Worm (Caenorhabditis elegans) whole organism, young adult: Measurements from ENCODE around the gene hpo-25.
A peak's percentile ranks its signal among the peaks of the same experiment; 100 is the strongest.

Experiments used
- B0019.2 ChIP-seq: fragments of 200-800 bp; sonication (Bioruptor generic); conservative IDR thresholded peaks from 2 replicates; pipeline ENCODE4 v1.3.6; 2022; ENCODE audit warnings: missing genetic modification reagents, missing genetic modification characterization, missing compliant biosample characterization
- C06A6.2 ChIP-seq: fragments of 200-800 bp; sonication (Bioruptor generic); conservative IDR thresholded peaks from 2 replicates; pipeline ENCODE4 v1.3.6; 2022; ENCODE audit warnings: missing genetic modification characterization, missing compliant biosample characterization
- C17E4.6 ChIP-seq: fragments of 200-800 bp; sonication (Bioruptor generic); IDR thresholded peaks from 2 replicates; pipeline ENCODE4 v1.3.6; 2022; ENCODE audit warnings: missing genetic modification reagents, missing genetic modification characterization, missing compliant biosample characterization
- F22D6.2 ChIP-seq: sonication (generic microtip); optimal IDR thresholded peaks from 2 replicates; lab custom pipeline; 2016; ENCODE audit warnings: mild to moderate bottlenecking, missing genetic modification characterization, missing compliant biosample characterization
- F39B2.1 ChIP-seq: fragments of 200-800 bp; sonication (Bioruptor generic); IDR thresholded peaks from 2 replicates; pipeline ENCODE4 v1.3.6; 2022; ENCODE audit warnings: missing genetic modification reagents, missing genetic modification characterization, missing compliant biosample characterization
- T26A5.8 ChIP-seq: sonication (generic microtip); optimal IDR thresholded peaks from 2 replicates; lab custom pipeline; 2016; ENCODE audit warnings: missing genetic modification characterization, missing compliant biosample characterization
- Y56A3A.18 ChIP-seq: fragments of 200-800 bp; sonication (Bioruptor generic); IDR thresholded peaks from 2 replicates; pipeline ENCODE4 v1.3.6; 2022; ENCODE audit warnings: missing genetic modification reagents, missing genetic modification characterization, missing compliant biosample characterization
- Y95B8A.8 ChIP-seq: fragments of 200-800 bp; sonication (Bioruptor generic); IDR thresholded peaks from 2 replicates; pipeline ENCODE4 v1.3.6; 2022; ENCODE audit warnings: missing genetic modification reagents, missing genetic modification characterization, missing compliant biosample characterization
- cebp-2 ChIP-seq: fragments of 200-800 bp; sonication (Bioruptor generic); IDR thresholded peaks from 2 replicates; pipeline ENCODE4 v1.3.6; 2022; ENCODE audit warnings: missing genetic modification characterization, missing compliant biosample characterization
- ceh-40 ChIP-seq: fragments of 200-800 bp; sonication (Bioruptor generic); IDR thresholded peaks from 2 replicates; pipeline ENCODE4 v1.3.6; 2022; ENCODE audit warnings: missing genetic modification characterization, missing compliant biosample characterization
- ceh-58 ChIP-seq: fragments of 200-800 bp; sonication (Bioruptor generic); IDR thresholded peaks from 2 replicates; pipeline ENCODE4 v1.3.6; 2022; ENCODE audit warnings: missing genetic modification characterization, missing compliant biosample characterization
- chd-7 ChIP-seq: sonication (generic microtip); optimal IDR thresholded peaks from 2 replicates; lab custom pipeline; 2016; ENCODE audit warnings: mild to moderate bottlenecking, missing genetic modification characterization, moderate library complexity, missing compliant biosample characterization
- die-1 ChIP-seq: sonication (generic microtip); optimal IDR thresholded peaks from 2 replicates; lab custom pipeline; 2016; ENCODE audit warnings: missing genotype, mild to moderate bottlenecking, missing genetic modification characterization, missing compliant biosample characterization
- dox-1 ChIP-seq: fragments of 200-800 bp; sonication (Bioruptor generic); IDR thresholded peaks from 2 replicates; pipeline ENCODE4 v1.3.6; 2022; ENCODE audit warnings: missing genetic modification reagents, missing genetic modification characterization, missing compliant biosample characterization
- egl-18 ChIP-seq: fragments of 200-800 bp; sonication (Bioruptor generic); IDR thresholded peaks from 2 replicates; pipeline ENCODE4 v1.3.6; 2022; ENCODE audit warnings: missing genetic modification reagents, missing genetic modification characterization, missing compliant biosample characterization
- egl-44 ChIP-seq: fragments of 200-800 bp; sonication (Bioruptor generic); IDR thresholded peaks from 2 replicates; pipeline ENCODE4 v1.3.6; 2022; ENCODE audit warnings: missing genetic modification reagents, missing genetic modification characterization, missing compliant biosample characterization
- egrh-3 ChIP-seq: fragments of 200-800 bp; sonication (Bioruptor generic); IDR thresholded peaks from 2 replicates; pipeline ENCODE4 v1.3.6; 2022; ENCODE audit warnings: missing genetic modification reagents, missing genetic modification characterization, missing compliant biosample characterization
- ets-4 ChIP-seq: fragments of 200-800 bp; sonication (Bioruptor generic); optimal IDR thresholded peaks from 2 replicates; lab custom pipeline; 2018; ENCODE audit warnings: mild to moderate bottlenecking, missing genetic modification characterization, missing compliant biosample characterization
- hmg-20 ChIP-seq: fragments of 200-800 bp; sonication (Bioruptor generic); IDR thresholded peaks from 2 replicates; pipeline ENCODE4 v1.3.6; 2022; ENCODE audit warnings: missing genetic modification reagents, missing genetic modification characterization, missing compliant biosample characterization
- hsf-1 ChIP-seq: fragments of 200-800 bp; sonication (Bioruptor generic); IDR thresholded peaks from 2 replicates; pipeline ENCODE4 v1.3.6; 2022; ENCODE audit warnings: missing genetic modification reagents, missing genetic modification characterization, missing compliant biosample characterization
- lag-1 ChIP-seq: fragments of 200-800 bp; sonication (Bioruptor generic); IDR thresholded peaks from 2 replicates; pipeline ENCODE4 v1.3.6; 2022; ENCODE audit warnings: missing genetic modification reagents, missing genetic modification characterization, missing compliant biosample characterization
- let-607 ChIP-seq, 2 experiments: fragments of 200-800 bp in 1 of 2; sonication (Bioruptor generic) in 1 of 2; sonication (generic microtip) in 1 of 2; optimal IDR thresholded peaks; 2 replicates each; lab custom pipeline; 2016 to 2018; ENCODE audit warnings: mild to moderate bottlenecking in 2 of 2, missing compliant biosample characterization in 2 of 2, missing genetic modification characterization in 2 of 2, moderate library complexity in 2 of 2, missing genotype in 1 of 2
- lsl-1 ChIP-seq: fragments of 200-800 bp; sonication (Bioruptor generic); optimal IDR thresholded peaks from 2 replicates; lab custom pipeline; 2018; ENCODE audit warnings: mild to moderate bottlenecking, missing genetic modification characterization, moderate library complexity, missing compliant biosample characterization
- lsy-27 ChIP-seq: sonication (generic microtip); optimal IDR thresholded peaks from 2 replicates; lab custom pipeline; 2017; ENCODE audit warnings: missing genetic modification characterization, mild to moderate bottlenecking, missing compliant biosample characterization, antibody characterized with exemption, missing genotype, borderline replicate concordance; ENCODE audit not compliant: insufficient read depth
- madf-10 ChIP-seq: sonication (generic microtip); optimal IDR thresholded peaks from 2 replicates; lab custom pipeline; 2016; ENCODE audit warnings: mild to moderate bottlenecking, missing genetic modification characterization, missing compliant biosample characterization
- madf-3 ChIP-seq: fragments of 200-800 bp; sonication (Bioruptor generic); IDR thresholded peaks from 2 replicates; pipeline ENCODE4 v1.3.6; 2022; ENCODE audit warnings: missing genetic modification reagents, missing genetic modification characterization, missing compliant biosample characterization
- madf-6 ChIP-seq: fragments of 200-800 bp; sonication (Bioruptor generic); IDR thresholded peaks from 2 replicates; pipeline ENCODE4 v1.3.6; 2022; ENCODE audit warnings: missing genetic modification reagents, missing genetic modification characterization, missing compliant biosample characterization
- mxl-1 ChIP-seq: sonication (generic microtip); optimal IDR thresholded peaks from 2 replicates; lab custom pipeline; 2016; ENCODE audit warnings: missing genetic modification characterization, missing compliant biosample characterization
- nfyb-1 ChIP-seq: fragments of 200-800 bp; sonication (Bioruptor generic); IDR thresholded peaks from 2 replicates; pipeline ENCODE4 v1.3.6; 2022; ENCODE audit warnings: missing genetic modification reagents, missing genetic modification characterization, missing compliant biosample characterization
- nhr-80 ChIP-seq: sonication (generic microtip); optimal IDR thresholded peaks from 2 replicates; lab custom pipeline; 2016; ENCODE audit warnings: missing genetic modification characterization, missing compliant biosample characterization
- nhr-90 ChIP-seq: sonication (generic microtip); optimal IDR thresholded peaks from 2 replicates; lab custom pipeline; 2016; ENCODE audit warnings: missing genotype, mild to moderate bottlenecking, missing genetic modification characterization, missing compliant biosample characterization
- sdz-38 ChIP-seq: sonication (generic microtip); optimal IDR thresholded peaks from 2 replicates; lab custom pipeline; 2016; ENCODE audit warnings: missing genotype, missing genetic modification characterization, missing compliant biosample characterization
- snpc-1.1 ChIP-seq: sonication (generic microtip); optimal IDR thresholded peaks from 2 replicates; lab custom pipeline; 2017; ENCODE audit warnings: missing genetic modification characterization, mild to moderate bottlenecking, missing compliant biosample characterization, antibody characterized with exemption, moderate library complexity, missing genotype, missing genetic modification reagents; ENCODE audit not compliant: insufficient read depth
- snpc-4 ChIP-seq, 5 experiments: fragments of 150-350 bp in 1 of 5; sonication (generic microtip) in 4 of 5; optimal IDR thresholded peaks; 2 replicates each; lab custom pipeline; 2014 to 2018; ENCODE audit warnings: missing genetic modification characterization in 5 of 5, missing biosample characterization in 3 of 5, antibody characterized with exemption in 2 of 5, mild to moderate bottlenecking in 2 of 5, missing compliant biosample characterization in 2 of 5, missing genotype in 2 of 5, moderate library complexity in 2 of 5, missing genetic modification reagents in 1 of 5
- somi-1 ChIP-seq: fragments of 200-800 bp; sonication (Bioruptor generic); optimal IDR thresholded peaks from 2 replicates; lab custom pipeline; 2018; ENCODE audit warnings: mild to moderate bottlenecking, missing genetic modification characterization, missing compliant biosample characterization
- sptf-2 ChIP-seq: fragments of 200-800 bp; sonication (Bioruptor generic); optimal IDR thresholded peaks from 2 replicates; lab custom pipeline; 2018; ENCODE audit warnings: mild to moderate bottlenecking, missing genetic modification characterization, missing compliant biosample characterization
- tlf-1 ChIP-seq: fragments of 200-800 bp; sonication (Bioruptor generic); optimal IDR thresholded peaks from 2 replicates; lab custom pipeline; 2018; ENCODE audit warnings: mild to moderate bottlenecking, missing genetic modification characterization, missing compliant biosample characterization
- unc-62 ChIP-seq: fragments of 150-350 bp; optimal IDR thresholded peaks from 2 replicates; lab custom pipeline; 2014; ENCODE audit warnings: missing biosample characterization, missing genetic modification reagents, missing genetic modification characterization
- ztf-22 ChIP-seq: fragments of 200-800 bp; sonication (Bioruptor generic); optimal IDR thresholded peaks from 2 replicates; lab custom pipeline; 2018; ENCODE audit warnings: mild to moderate bottlenecking, missing genetic modification characterization, moderate library complexity, missing compliant biosample characterization
- ztf-3 ChIP-seq: fragments of 200-800 bp; sonication (Bioruptor generic); optimal IDR thresholded peaks from 2 replicates; lab custom pipeline; 2018; ENCODE audit warnings: mild to moderate bottlenecking, missing genetic modification characterization, missing compliant biosample characterization

Gene hpo-25

DNA sequence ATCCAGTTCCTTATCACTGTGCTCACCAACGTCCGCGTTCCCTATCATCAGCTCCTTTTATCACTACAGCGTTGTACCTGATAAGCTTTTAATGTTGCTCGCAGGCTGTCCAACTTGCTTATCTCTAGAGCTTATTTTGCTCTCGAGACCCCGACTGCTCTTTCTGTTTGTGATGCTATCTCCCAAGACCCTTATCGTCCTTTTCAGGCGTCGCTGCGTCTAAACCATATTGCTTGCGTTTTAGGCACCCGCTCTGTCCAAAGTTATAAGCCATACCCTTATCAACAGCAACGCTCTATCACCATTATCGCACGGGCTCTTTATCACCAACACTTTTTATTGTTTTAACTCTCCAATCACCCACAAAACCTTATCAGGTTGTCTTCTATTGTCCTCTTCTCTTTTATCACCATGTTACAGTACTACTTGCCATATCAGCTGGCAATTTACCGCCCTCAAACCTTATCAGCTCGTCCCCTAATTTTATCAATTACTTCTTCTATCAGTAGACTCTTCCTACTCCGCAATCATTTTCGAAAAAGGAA, 9.5 kb downstream of the hpo-25 start (continued):
- TF ChIP-seq madf-10 (peak; percentile 41), ceh-40 (GFP tag; lab: Robert Waterston, UW) (0 out of 2 replicates have a peak, but pooled peaks have one; percentile 2), nfyb-1 (GFP tag; lab: Robert Waterston, UW) (peak; percentile 91), B0019.2 (GFP tag; lab: Robert Waterston, UW) (no peak), ztf-3 (peak; percentile 80), egl-44 (GFP tag; lab: Robert Waterston, UW) (peak; percentile 97), F22D6.2 (peak; percentile 86), ets-4 (GFP tag; lab: Kevin White, UChicago) (peak; percentile 99), C06A6.2 (GFP tag; lab: Robert Waterston, UW) (peak; percentile 61), tlf-1 (GFP tag; lab: Kevin White, UChicago) (peak; percentile 84), let-607 (tag; optimal IDR thresholded peaks at IDR 0.05; lab: Kevin White, UChicago) (peak; percentile 79 to 88), lag-1 (GFP tag; lab: Robert Waterston, UW) (no peak), somi-1 (GFP tag; lab: Kevin White, UChicago) (no peak), lsl-1 (no peak), egl-18 (no peak), T26A5.8 (tag; lab: Kevin White, UChicago) (no peak), hmg-20 (GFP tag; lab: Robert Waterston, UW) (no peak), sptf-2 (peak; percentile 64), nhr-90 (peak; percentile 97), ztf-22 (peak; percentile 100), snpc-4 (GFP tag; optimal IDR thresholded peaks at IDR 0.05; lab: Kevin White, UChicago) (no peak), snpc-4 (tag; optimal IDR thresholded peaks at IDR 0.05; lab: Kevin White, UChicago) (peak in 1 of 4 experiments; percentile 44), dox-1 (peak; percentile 90; the same call in 1 of the 2 replicates)

DNA sequence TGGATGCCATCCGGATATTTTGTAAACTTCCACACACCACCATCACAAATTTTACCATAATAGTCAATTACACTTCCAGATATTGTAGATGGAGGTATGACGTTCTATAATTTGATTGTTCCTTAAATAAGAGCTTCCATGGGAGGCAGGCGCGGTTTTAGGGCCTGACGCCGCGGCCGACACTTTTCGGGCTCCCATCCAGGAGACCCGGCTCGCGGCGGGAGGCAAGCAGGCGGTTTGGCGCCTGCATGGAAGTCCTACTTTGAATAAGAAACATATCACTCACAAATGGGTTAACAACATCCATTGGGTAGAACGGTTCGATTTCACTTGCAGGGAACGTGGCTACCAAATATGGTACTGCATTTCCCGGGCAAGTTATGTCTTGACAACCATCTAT, 10.6 kb downstream of the hpo-25 start:
- TF ChIP-seq egrh-3 (GFP tag; lab: Robert Waterston, UW) (peak; percentile 55; the same call in 1 of the 2 replicates), hsf-1 (GFP tag; lab: Robert Waterston, UW) (no peak)

DNA sequence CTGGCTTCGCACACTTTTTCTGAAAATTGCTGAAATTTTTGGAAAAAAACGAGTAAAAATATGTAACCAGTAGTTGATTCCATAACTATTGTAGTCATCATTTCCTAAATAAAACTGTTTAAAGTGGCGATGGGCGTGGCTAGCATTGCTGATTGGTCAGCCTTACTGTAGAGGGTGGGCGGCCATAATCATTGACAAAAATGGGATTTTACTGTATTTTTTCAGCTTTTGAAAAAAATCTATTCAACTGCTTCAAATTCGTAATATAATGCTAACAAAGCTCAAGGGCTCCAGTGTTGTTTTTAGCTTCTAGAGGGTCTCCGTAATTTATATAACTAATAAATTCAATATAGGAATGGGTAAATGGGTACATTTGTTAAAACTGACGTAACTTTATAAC, 11.1 kb downstream of the hpo-25 start, which contains the start of gene F16G10.7:
Gene F16G10.7, minus strand, starts transcription at position 101 of the 400 bp plus-strand sequence.
- no peak for TF ChIP-seq nfyb-1 (GFP tag; lab: Robert Waterston, UW)
- TF ChIP-seq F22D6.2: no peak
- no peak for TF ChIP-seq madf-6 (GFP tag; lab: Robert Waterston, UW)
- no peak for TF ChIP-seq lsl-1
- TF ChIP-seq C17E4.6: no peak

DNA sequence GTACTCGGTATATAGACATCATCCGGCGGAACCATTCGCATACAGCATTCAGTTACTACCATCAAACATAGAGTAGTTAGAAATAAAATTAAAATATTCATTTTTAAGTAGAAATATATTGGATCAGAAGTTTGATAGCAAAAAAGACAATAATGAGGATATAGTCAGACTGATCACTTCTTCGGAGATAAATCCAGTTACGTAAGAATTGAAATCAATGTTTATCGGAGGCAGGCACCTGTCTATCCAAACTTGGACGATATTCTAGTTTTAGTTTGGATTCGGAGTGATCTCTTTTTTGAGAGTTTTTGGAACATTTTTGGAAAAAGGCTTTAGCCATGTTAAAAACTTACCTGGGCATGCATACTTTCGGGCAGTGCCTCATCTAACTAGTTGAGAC, 14.3 kb downstream of the hpo-25 start, which contains the start of gene F16G10.8:
Gene F16G10.8, minus strand, starts transcription at position 101 of the 400 bp plus-strand sequence.
- TF ChIP-seq T26A5.8 (tag; lab: Kevin White, UChicago) (no peak), madf-6 (GFP tag; lab: Robert Waterston, UW) (no peak), madf-3 (GFP tag; lab: Robert Waterston, UW) (no peak), F39B2.1 (GFP tag; lab: Robert Waterston, UW) (no peak), nhr-80 (tag; lab: Kevin White, UChicago) (no peak), unc-62 (GFP tag; lab: Kevin White, UChicago) (no peak), ceh-58 (GFP tag; lab: Robert Waterston, UW) (no peak), ets-4 (GFP tag; lab: Kevin White, UChicago) (no peak), sdz-38 (tag; lab: Kevin White, UChicago) (no peak), madf-10 (no peak), Y95B8A.8 (no peak), mxl-1 (tag; lab: Kevin White, UChicago) (no peak), die-1 (tag; lab: Kevin White, UChicago) (no peak), cebp-2 (GFP tag; lab: Robert Waterston, UW) (no peak), Y56A3A.18 (GFP tag; lab: Robert Waterston, UW) (no peak), snpc-1.1 (tag; lab: Kevin White, UChicago) (no peak), lsy-27 (tag; lab: Kevin White, UChicago) (no peak), chd-7 (tag; lab: Kevin White, UChicago) (no peak)
